Fruit fly (Drosophila melanogaster): ENCODE measurements around the gene lost.

The lost gene

DNA sequence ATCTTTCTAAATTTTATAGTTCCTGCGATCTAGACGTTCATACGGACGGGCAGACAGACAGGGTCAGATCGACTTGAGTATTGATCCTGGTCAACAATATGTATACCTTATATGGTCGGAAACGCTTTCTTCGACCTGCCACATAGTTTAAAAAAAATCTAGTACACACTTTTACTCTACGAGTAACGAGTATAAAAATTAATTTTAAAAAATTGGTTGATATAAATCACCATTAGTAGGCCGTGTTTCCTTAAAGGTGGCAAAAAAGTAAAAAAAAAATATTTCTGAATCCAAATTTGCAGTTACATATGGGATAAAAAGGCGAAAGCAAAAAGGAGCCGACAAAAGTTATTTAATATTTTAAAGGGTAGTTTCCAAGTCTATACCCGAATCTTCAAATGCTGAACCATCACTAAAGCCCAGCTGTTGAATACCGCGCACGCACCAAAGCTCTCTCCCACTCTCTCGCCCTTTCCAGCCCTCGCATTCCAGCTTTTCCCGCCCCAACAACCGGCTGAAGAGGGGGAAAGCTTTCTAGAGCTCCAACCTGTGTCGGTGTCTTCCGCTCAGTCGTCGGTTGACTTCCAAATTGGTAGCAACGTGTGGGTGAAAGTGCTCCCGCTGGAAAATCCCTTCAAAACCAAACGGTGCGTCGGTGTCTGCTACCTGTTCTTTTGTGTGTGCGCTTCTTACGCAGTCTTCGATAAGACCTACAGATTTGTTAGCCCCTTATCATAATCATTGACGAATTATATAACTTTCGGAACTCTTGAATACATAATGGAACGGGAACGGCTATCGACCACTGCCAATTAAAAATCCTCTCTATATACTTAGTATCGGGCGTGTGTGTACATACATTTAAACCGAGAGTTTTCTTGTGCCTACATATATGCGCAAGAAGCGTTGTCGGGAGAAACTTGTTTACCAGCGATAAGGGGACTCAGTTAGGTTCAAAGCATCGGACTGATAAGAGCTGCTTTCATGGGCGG is 24.2 kb upstream of the lost start, which contains the start of gene Sfxn1-3 (continued):
- TF ChIP-seq B-H2 (GFP tag; optimal IDR thresholded peaks at IDR 0.05) (peak; percentile 64), gce (GFP tag; IDR thresholded peaks at IDR 0.05) (peak; percentile 31; the same call in 1 of the 3 replicates), shn (GFP tag; optimal IDR thresholded peaks at IDR 0.05) (no peak), slp2 (GFP tag; optimal IDR thresholded peaks at IDR 0.05) (no peak), Usf (GFP tag; optimal IDR thresholded peaks at IDR 0.05) (no peak), nom (GFP tag; optimal IDR thresholded peaks at IDR 0.05) (peak; percentile 78), Trl (optimal IDR thresholded peaks at IDR 0.05) (peak; percentile 62 to 79), Trl (GFP tag; optimal IDR thresholded peaks at IDR 0.05) (peak; percentile 80), Tbp (GFP tag; optimal IDR thresholded peaks at IDR 0.05) (no peak), bowl (GFP tag; IDR thresholded peaks at IDR 0.05) (peak; percentile 28; the same call in 1 of the 2 replicates), CG14667 (GFP tag; IDR thresholded peaks at IDR 0.05) (no peak), corto (GFP tag; optimal IDR thresholded peaks at IDR 0.05) (no peak), CG18011 (GFP tag; optimal IDR thresholded peaks at IDR 0.05) (no peak), jing (GFP tag; optimal IDR thresholded peaks at IDR 0.05) (no peak), CG4282 (GFP tag; optimal IDR thresholded peaks at IDR 0.05) (peak; percentile 38), ewg (GFP tag; optimal IDR thresholded peaks at IDR 0.05) (peak; percentile 91), Doc3 (GFP tag; IDR thresholded peaks at IDR 0.05; ENCODE audit: partially characterized antibody) (peak; percentile 20; the same call in 1 of the 3 replicates), Sry-δ (GFP tag; optimal IDR thresholded peaks at IDR 0.05) (peak; percentile 78), dmrt99B (tag; optimal IDR thresholded peaks at IDR 0.05) (no peak), eyg (GFP tag; optimal IDR thresholded peaks at IDR 0.05) (peak; percentile 37), sens (GFP tag) (peak; percentile 80), NFAT (GFP tag; IDR thresholded peaks at IDR 0.05) (peak; percentile 70), tio (GFP tag; optimal IDR thresholded peaks at IDR 0.05) (no peak), Nf-YB (GFP tag; optimal IDR thresholded peaks at IDR 0.05) (peak; percentile 22), tgo (GFP tag; IDR thresholded peaks at IDR 0.05) (no peak), fd3F (GFP tag; optimal IDR thresholded peaks at IDR 0.05) (no peak), CG7786 (GFP tag; optimal IDR thresholded peaks at IDR 0.05) (no peak), CG11456 (GFP tag; IDR thresholded peaks at IDR 0.05) (peak; percentile 61; the same call in 1 of the 3 replicates), yki (optimal IDR thresholded peaks at IDR 0.05) (no peak), Dp (GFP tag; optimal IDR thresholded peaks at IDR 0.05) (peak; percentile 12), CG17829 (tag; optimal IDR thresholded peaks at IDR 0.05) (peak; percentile 9), CG14050 (GFP tag; IDR thresholded peaks at IDR 0.05) (no peak), Sox100B (GFP tag; optimal IDR thresholded peaks at IDR 0.05) (no peak), tx (GFP tag; optimal IDR thresholded peaks at IDR 0.05) (no peak), klu (GFP tag; IDR thresholded peaks at IDR 0.05) (no peak), sug (tag; optimal IDR thresholded peaks at IDR 0.05) (peak; percentile 72), trem (tag; optimal IDR thresholded peaks at IDR 0.05) (no peak), CG13775 (GFP tag; optimal IDR thresholded peaks at IDR 0.05) (no peak), ftz-f1 (GFP tag; optimal IDR thresholded peaks at IDR 0.05) (peak; percentile 4), ham (GFP tag; IDR thresholded peaks at IDR 0.05) (no peak), CG2129 (GFP tag; IDR thresholded peaks at IDR 0.05; ENCODE audit: partially characterized antibody) (no peak), pnt (GFP tag; optimal IDR thresholded peaks at IDR 0.05) (peak; percentile 16), CG12299 (tag; optimal IDR thresholded peaks at IDR 0.05) (peak; percentile 50), phol (tag; optimal IDR thresholded peaks at IDR 0.05) (peak; percentile 20), Optix (GFP tag; IDR thresholded peaks at IDR 0.05) (peak; percentile 21; the same call in 1 of the 3 replicates), al (GFP tag; IDR thresholded peaks at IDR 0.05) (no peak), CG15601 (tag; optimal IDR thresholded peaks at IDR 0.05) (peak; percentile 40), tap (tag; optimal IDR thresholded peaks at IDR 0.05) (peak; percentile 0), salm (tag; optimal IDR thresholded peaks at IDR 0.05) (no peak), CG1233 (GFP tag; optimal IDR thresholded peaks at IDR 0.05) (peak; percentile 23)

Data from whole organism, embryonic.